Worm (Caenorhabditis elegans) whole organism, L3 larva: ENCODE measurements around the gene R12C12.9.

Source experiments
- ama-1 ChIP-seq: fragments of 150-350 bp; optimal IDR thresholded peaks from 2 replicates; lab custom pipeline; 2018
- ceh-16 ChIP-seq: sonication (generic microtip); optimal IDR thresholded peaks from 2 replicates; lab custom pipeline; 2017; ENCODE audit warnings: missing biosample characterization, missing genetic modification characterization
- elt-3 ChIP-seq, 3 experiments: fragments of 150-350 bp in 1 of 3; sonication (generic microtip) in 2 of 3; optimal IDR thresholded peaks; 2 replicates in 2 of 3; 4 replicates in 1 of 3; lab custom pipeline; 2014 to 2017; ENCODE audit warnings: missing biosample characterization in 3 of 3, missing genetic modification characterization in 3 of 3
- mdl-1 ChIP-seq: fragments of 150-350 bp; optimal IDR thresholded peaks from 2 replicates; lab custom pipeline; 2014; ENCODE audit warnings: missing biosample characterization, missing genetic modification characterization

- no peak for TF ChIP-seq ceh-16 (tag; lab: Kevin White, UChicago)
- TF ChIP-seq ama-1 (lab: Kevin White, UChicago) = no peak
- TF ChIP-seq elt-3 (tag; optimal IDR thresholded peaks at IDR 0.05; lab: Kevin White, UChicago) = no peak
- TF ChIP-seq mdl-1 (tag; lab: Kevin White, UChicago) = no peak
Observed at ce11 chrII:6001004-6001403, 23.8 kb downstream of the R12C12.9 start.
